Worm (Caenorhabditis elegans) whole organism, mixed stage, embryonic: ENCODE results near the gene tbx-11.

Experiments
- blmp-1 ChIP-seq: fragments of 150-350 bp; optimal IDR thresholded peaks from 2 replicates; lab custom pipeline; 2014; ENCODE audit warnings: missing biosample characterization, missing genetic modification characterization
- lsy-2 ChIP-seq: fragments of 150-350 bp; optimal IDR thresholded peaks from 2 replicates; lab custom pipeline; 2014; ENCODE audit warnings: missing biosample characterization, missing genetic modification characterization
- nhr-2 ChIP-seq: fragments of 150-350 bp; optimal IDR thresholded peaks from 2 replicates; lab custom pipeline; 2014; ENCODE audit warnings: missing biosample characterization, missing genetic modification characterization
- unc-62 ChIP-seq: fragments of 150-350 bp; optimal IDR thresholded peaks from 2 replicates; lab custom pipeline; 2014; ENCODE audit warnings: missing biosample characterization, missing genetic modification reagents, missing genetic modification characterization

- TF ChIP-seq nhr-2 (no peak), unc-62 (GFP tag; lab: Kevin White, UChicago) (no peak), lsy-2 (tag; lab: Kevin White, UChicago) (no peak), blmp-1 (tag; lab: Kevin White, UChicago) (no peak)
Observed at ce11 chrIII:6030483-6030882, 16.3 kb downstream of the tbx-11 start, which contains the start of gene ZK328.6.
